Worm (Caenorhabditis elegans) whole organism, L4 larva: ENCODE data around the gene daf-2.

Experiments used
- F37D6.2 ChIP-seq: sonication (generic microtip); optimal IDR thresholded peaks from 2 replicates; lab custom pipeline; 2016; ENCODE audit warnings: mild to moderate bottlenecking, missing genetic modification characterization, missing compliant biosample characterization
- R02D3.7 ChIP-seq: fragments of 150-350 bp; sonication (generic microtip); optimal IDR thresholded peaks from 3 replicates; lab custom pipeline; 2014; ENCODE audit warnings: missing biosample characterization, missing genetic modification characterization
- T20F7.1 ChIP-seq: fragments of 200-800 bp; sonication (Bioruptor generic); optimal IDR thresholded peaks from 2 replicates; lab custom pipeline; 2018; ENCODE audit warnings: mild to moderate bottlenecking, missing genetic modification characterization, missing compliant biosample characterization
- T26A8.4 ChIP-seq: fragments of 200-800 bp; sonication (Bioruptor generic); IDR thresholded peaks from 2 replicates; pipeline ENCODE4 v1.3.6; 2022; ENCODE audit warnings: missing genetic modification characterization, missing compliant biosample characterization
- Y75B8A.6 ChIP-seq: fragments of 200-800 bp; sonication (Bioruptor generic); IDR thresholded peaks from 2 replicates; pipeline ENCODE4 v1.3.6; 2022; ENCODE audit warnings: missing genetic modification reagents, missing genetic modification characterization, missing compliant biosample characterization
- aha-1 ChIP-seq: fragments of 150-350 bp; peaks from one replicate; lab custom pipeline; 2014; ENCODE audit warnings: missing biosample characterization, missing genetic modification characterization
- aly-2 ChIP-seq: sonication (generic microtip); optimal IDR thresholded peaks from 2 replicates; lab custom pipeline; 2018; ENCODE audit warnings: missing biosample characterization, missing genetic modification characterization
- arid-1 ChIP-seq: fragments of 200-800 bp; sonication (Bioruptor generic); conservative IDR thresholded peaks from 2 replicates; pipeline ENCODE4 v1.3.6; 2022; ENCODE audit warnings: missing genetic modification reagents, missing genetic modification characterization, missing compliant biosample characterization
- attf-4 ChIP-seq: sonication (generic microtip); optimal IDR thresholded peaks from 3 replicates; lab custom pipeline; 2017; ENCODE audit warnings: missing biosample characterization, missing genetic modification characterization
- ceh-20 ChIP-seq: fragments of 200-800 bp; sonication (Bioruptor generic); IDR thresholded peaks from 2 replicates; pipeline ENCODE4 v1.3.6; 2022; ENCODE audit warnings: missing genetic modification reagents, missing genetic modification characterization, missing compliant biosample characterization
- ceh-32 ChIP-seq: sonication (generic microtip); optimal IDR thresholded peaks from 2 replicates; lab custom pipeline; 2016; ENCODE audit warnings: mild to moderate bottlenecking, missing genetic modification characterization, missing compliant biosample characterization; ENCODE audit not compliant: poor library complexity
- ceh-82 ChIP-seq: sonication (generic microtip); optimal IDR thresholded peaks from 2 replicates; lab custom pipeline; 2017; ENCODE audit warnings: missing biosample characterization, missing genetic modification characterization
- ces-1 ChIP-seq: fragments of 150-350 bp; sonication (generic microtip); optimal IDR thresholded peaks from 4 replicates; lab custom pipeline; 2014; ENCODE audit warnings: missing biosample characterization, missing genetic modification reagents, missing genetic modification characterization
- ctbp-1 ChIP-seq: fragments of 200-800 bp; sonication (Bioruptor generic); IDR thresholded peaks from 2 replicates; pipeline ENCODE4 v1.3.6; 2022; ENCODE audit warnings: missing genetic modification reagents, missing genetic modification characterization, missing compliant biosample characterization
- daf-19 ChIP-seq: fragments of 200-800 bp; sonication (Bioruptor generic); conservative IDR thresholded peaks from 2 replicates; pipeline ENCODE4 v1.3.6; 2022; ENCODE audit warnings: missing genetic modification characterization, missing compliant biosample characterization
- dmd-9 ChIP-seq: fragments of 200-800 bp; sonication (Bioruptor generic); IDR thresholded peaks from 2 replicates; pipeline ENCODE4 v1.3.6; 2022; ENCODE audit warnings: missing genetic modification reagents, missing genetic modification characterization, missing compliant biosample characterization
- dpl-1 ChIP-seq: fragments of 150-350 bp; optimal IDR thresholded peaks from 2 replicates; lab custom pipeline; 2014; ENCODE audit warnings: missing biosample characterization, missing genetic modification reagents, missing genetic modification characterization
- duxl-1 ChIP-seq: sonication (generic microtip); optimal IDR thresholded peaks from 2 replicates; lab custom pipeline; 2016; ENCODE audit warnings: mild to moderate bottlenecking, missing genetic modification characterization, moderate library complexity, missing compliant biosample characterization; ENCODE audit not compliant: poor library complexity
- dve-1 ChIP-seq: sonication (generic microtip); optimal IDR thresholded peaks from 2 replicates; lab custom pipeline; 2017; ENCODE audit warnings: antibody characterized with exemption, mild to moderate bottlenecking, missing genetic modification characterization, missing compliant biosample characterization; ENCODE audit not compliant: insufficient read depth
- egl-27 ChIP-seq: sonication (generic microtip); optimal IDR thresholded peaks from 3 replicates; lab custom pipeline; 2017; ENCODE audit warnings: missing biosample characterization, missing genetic modification reagents, missing genetic modification characterization
- fkh-10 ChIP-seq: fragments of 150-350 bp; optimal IDR thresholded peaks from 2 replicates; lab custom pipeline; 2014; ENCODE audit warnings: missing biosample characterization, missing genetic modification reagents, missing genetic modification characterization
- gei-8 ChIP-seq: fragments of 200-800 bp; sonication (Bioruptor generic); optimal IDR thresholded peaks from 2 replicates; lab custom pipeline; 2018; ENCODE audit warnings: mild to moderate bottlenecking, missing genetic modification characterization, missing compliant biosample characterization
- hif-1 ChIP-seq, 2 experiments: sonication (generic microtip); optimal IDR thresholded peaks; 2 replicates each; lab custom pipeline; 2016 to 2017; ENCODE audit warnings: missing compliant biosample characterization in 2 of 2, missing genetic modification characterization in 2 of 2, missing genetic modification reagents in 2 of 2, missing genotype in 2 of 2, mild to moderate bottlenecking in 1 of 2
- lin-13 ChIP-seq: fragments of 150-350 bp; optimal IDR thresholded peaks from 2 replicates; lab custom pipeline; 2014; ENCODE audit warnings: missing biosample characterization, missing genetic modification reagents, missing genetic modification characterization
- lin-15B ChIP-seq: fragments of 150-350 bp; sonication (generic microtip); optimal IDR thresholded peaks from 3 replicates; lab custom pipeline; 2014; ENCODE audit warnings: missing biosample characterization, missing genetic modification characterization
- lir-3 ChIP-seq: sonication (generic microtip); optimal IDR thresholded peaks from 2 replicates; lab custom pipeline; 2016; ENCODE audit warnings: mild to moderate bottlenecking, missing genetic modification characterization, missing compliant biosample characterization
- mxl-3 ChIP-seq: fragments of 200-800 bp; sonication (Bioruptor generic); optimal IDR thresholded peaks from 2 replicates; lab custom pipeline; 2018; ENCODE audit warnings: mild to moderate bottlenecking, missing genetic modification characterization, missing compliant biosample characterization
- nhr-102 ChIP-seq: sonication (generic microtip); optimal IDR thresholded peaks from 2 replicates; lab custom pipeline; 2016; ENCODE audit warnings: mild to moderate bottlenecking, missing genetic modification characterization, moderate library complexity, missing compliant biosample characterization
- nhr-42 ChIP-seq: fragments of 200-800 bp; sonication (Bioruptor generic); IDR thresholded peaks from 2 replicates; pipeline ENCODE4 v1.3.6; 2022; ENCODE audit warnings: missing genetic modification characterization, missing compliant biosample characterization
- nhr-48 ChIP-seq: sonication (generic microtip); optimal IDR thresholded peaks from 2 replicates; lab custom pipeline; 2016; ENCODE audit warnings: mild to moderate bottlenecking, missing genetic modification characterization, missing compliant biosample characterization
- nhr-6 ChIP-seq: fragments of 150-350 bp; optimal IDR thresholded peaks from 2 replicates; lab custom pipeline; 2014; ENCODE audit warnings: missing biosample characterization, missing genetic modification characterization
- nhr-76 ChIP-seq: fragments of 150-350 bp; optimal IDR thresholded peaks from 2 replicates; lab custom pipeline; 2014; ENCODE audit warnings: missing biosample characterization, missing genetic modification characterization
- pqm-1 ChIP-seq: sonication (generic microtip); optimal IDR thresholded peaks from 2 replicates; lab custom pipeline; 2017; ENCODE audit warnings: missing biosample characterization, missing genetic modification characterization
- saeg-2 ChIP-seq: fragments of 200-800 bp; sonication (Bioruptor generic); IDR thresholded peaks from 2 replicates; pipeline ENCODE4 v1.3.6; 2022; ENCODE audit warnings: missing genetic modification reagents, missing genetic modification characterization, missing compliant biosample characterization
- set-16 ChIP-seq: fragments of 200-800 bp; sonication (Bioruptor generic); IDR thresholded peaks from 2 replicates; pipeline ENCODE4 v1.3.6; 2022; ENCODE audit warnings: missing genetic modification reagents, missing genetic modification characterization, missing compliant biosample characterization
- snpc-4 ChIP-seq: fragments of 150-350 bp; optimal IDR thresholded peaks from 2 replicates; lab custom pipeline; 2014; ENCODE audit warnings: missing biosample characterization, missing genetic modification characterization
- spr-1 ChIP-seq: sonication (generic microtip); optimal IDR thresholded peaks from 2 replicates; lab custom pipeline; 2016; ENCODE audit warnings: mild to moderate bottlenecking, missing genetic modification characterization, missing compliant biosample characterization
- spr-3 ChIP-seq: fragments of 200-800 bp; sonication (Bioruptor generic); optimal IDR thresholded peaks from 2 replicates; lab custom pipeline; 2018; ENCODE audit warnings: mild to moderate bottlenecking, missing genetic modification characterization, missing compliant biosample characterization
- tra-1 ChIP-seq: fragments of 200-800 bp; sonication (Bioruptor generic); IDR thresholded peaks from 2 replicates; pipeline ENCODE4 v1.3.6; 2022; ENCODE audit warnings: missing genetic modification reagents, missing genetic modification characterization, missing compliant biosample characterization
- unc-130 ChIP-seq: sonication (generic microtip); optimal IDR thresholded peaks from 2 replicates; lab custom pipeline; 2016; ENCODE audit warnings: missing genetic modification reagents, missing genetic modification characterization, missing compliant biosample characterization
- unc-39 ChIP-seq: sonication (generic microtip); optimal IDR thresholded peaks from 2 replicates; lab custom pipeline; 2017; ENCODE audit warnings: missing biosample characterization, missing genetic modification characterization
- vab-7 ChIP-seq: fragments of 200-800 bp; sonication (Bioruptor generic); IDR thresholded peaks from 2 replicates; pipeline ENCODE4 v1.3.6; 2022; ENCODE audit warnings: missing genetic modification reagents, missing genetic modification characterization, missing compliant biosample characterization
- zag-1 ChIP-seq: fragments of 150-350 bp; optimal IDR thresholded peaks from 2 replicates; lab custom pipeline; 2014; ENCODE audit warnings: missing biosample characterization, missing genetic modification characterization
- zfp-3 ChIP-seq: fragments of 200-800 bp; sonication (Bioruptor generic); conservative IDR thresholded peaks from 2 replicates; pipeline ENCODE4 v1.3.6; 2022; ENCODE audit warnings: missing genetic modification reagents, missing genetic modification characterization, missing compliant biosample characterization

The daf-2 gene

ce11 chrIII:3037346-3037745 is 3.3 kb downstream of the daf-2 start (continued):
- TF ChIP-seq vab-7 (no peak), lir-3 (no peak), T20F7.1 (GFP tag; lab: Kevin White, UChicago) (no peak), attf-4 (tag; lab: Kevin White, UChicago) (no peak), nhr-76 (tag; lab: Kevin White, UChicago) (no peak), aly-2 (no peak), fkh-10 (GFP tag; lab: Kevin White, UChicago) (no peak), spr-1 (tag; lab: Kevin White, UChicago) (no peak), zfp-3 (GFP tag; lab: Robert Waterston, UW) (no peak), zag-1 (tag; lab: Kevin White, UChicago) (no peak), lin-13 (peak; percentile 42), T26A8.4 (GFP tag; lab: Robert Waterston, UW) (no peak), dmd-9 (GFP tag; lab: Robert Waterston, UW) (no peak), lin-15B (no peak), R02D3.7 (tag; lab: Kevin White, UChicago) (no peak), ces-1 (GFP tag; lab: Kevin White, UChicago) (no peak), mxl-3 (GFP tag; lab: Kevin White, UChicago) (peak; percentile 52), egl-27 (tag; lab: Kevin White, UChicago) (no peak), tra-1 (GFP tag; lab: Robert Waterston, UW) (no peak), arid-1 (GFP tag; lab: Robert Waterston, UW) (no peak), F37D6.2 (tag; lab: Kevin White, UChicago) (no peak), snpc-4 (tag; lab: Kevin White, UChicago) (no peak), ceh-20 (GFP tag; lab: Robert Waterston, UW) (no peak), dpl-1 (GFP tag; lab: Kevin White, UChicago) (peak; percentile 54), duxl-1 (tag; lab: Kevin White, UChicago) (no peak), nhr-6 (tag; lab: Kevin White, UChicago) (no peak), Y75B8A.6 (GFP tag; lab: Robert Waterston, UW) (no peak), nhr-48 (no peak), dve-1 (tag; lab: Kevin White, UChicago) (peak; percentile 45), ctbp-1 (GFP tag; lab: Robert Waterston, UW) (no peak), nhr-102 (tag; lab: Kevin White, UChicago) (no peak), ceh-32 (tag; lab: Kevin White, UChicago) (no peak), pqm-1 (no peak), gei-8 (no peak), aha-1 (tag; lab: Kevin White, UChicago) (peak; percentile 98), unc-39 (tag; lab: Kevin White, UChicago) (no peak), hif-1 (tag; optimal IDR thresholded peaks at IDR 0.05; lab: Kevin White, UChicago) (peak in 1 of 2 experiments; percentile 36), set-16 (GFP tag; lab: Robert Waterston, UW) (peak; percentile 58), unc-130 (GFP tag; lab: Kevin White, UChicago) (no peak), nhr-42 (GFP tag; lab: Robert Waterston, UW) (no peak), spr-3 (no peak), ceh-82 (tag; lab: Kevin White, UChicago) (no peak), saeg-2 (GFP tag; lab: Robert Waterston, UW) (no peak), daf-19 (GFP tag; lab: Robert Waterston, UW) (no peak)
